ENCODE assay signal across 5 fruit fly cellular contexts in the genomic region with DNA sequence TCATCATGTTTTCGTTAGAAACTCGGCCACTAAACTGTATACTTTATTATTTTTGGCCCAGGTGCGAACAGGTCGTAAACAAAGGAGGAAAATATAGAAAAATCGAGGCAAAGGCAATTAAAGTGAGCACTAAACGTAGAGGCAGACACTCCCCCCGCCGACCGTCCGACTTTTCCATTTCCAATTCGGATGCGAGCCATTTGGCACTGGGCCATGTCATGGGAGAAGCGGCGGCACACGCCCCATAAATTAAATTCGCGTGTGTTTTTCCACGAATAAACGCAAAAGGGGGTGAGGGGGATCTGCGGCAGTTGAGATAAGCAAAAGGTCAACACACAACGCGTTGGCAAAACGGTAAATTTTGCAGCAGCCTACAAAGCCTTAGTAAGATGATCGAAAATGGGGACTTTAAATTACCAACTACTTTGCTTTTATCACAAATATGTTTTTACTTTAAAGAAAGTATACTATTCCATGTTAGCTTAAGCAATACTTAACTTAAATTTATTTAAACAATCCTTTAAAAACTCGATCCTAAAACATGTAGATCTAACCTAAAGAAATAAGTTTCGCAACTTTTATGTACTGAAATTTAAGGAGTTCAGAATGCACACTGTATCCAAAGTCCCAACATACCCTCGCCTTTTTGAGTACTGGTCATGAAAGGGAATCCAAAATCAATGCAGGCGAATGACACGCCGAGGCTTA.
TF ChIP-seq lines count a peak whose summit lies in the region.

No protein-coding gene starts in this region.

- TF ChIP-seq CTCF in whole organism, embryonic (GFP tag; optimal IDR thresholded peaks at IDR 0.05; lab: Kevin White, UChicago), result no peak

TF ChIP-seq in whole organism, 6 proteins besides CTCF, POLR2A, EP300 and RAD21:
- TF ChIP-seq CG8478 (optimal IDR thresholded peaks at IDR 0.05; lab: Kevin White, UChicago), result no peak
- TF ChIP-seq usp (GFP tag; optimal IDR thresholded peaks at IDR 0.05; lab: Kevin White, UChicago), result no peak
- peak; percentile 78 for TF ChIP-seq pan (optimal IDR thresholded peaks at IDR 0.05; lab: Kevin White, UChicago)
- TF ChIP-seq Dll (optimal IDR thresholded peaks at IDR 0.05; lab: Kevin White, UChicago), result no peak
- TF ChIP-seq EcR (GFP tag; optimal IDR thresholded peaks at IDR 0.05; lab: Kevin White, UChicago), result no peak
- no peak for TF ChIP-seq psq (optimal IDR thresholded peaks at IDR 0.05; lab: Kevin White, UChicago)

TF ChIP-seq in whole organism, embryonic, 481 proteins besides CTCF, POLR2A, EP300 and RAD21 (continues in another document):
- TF ChIP-seq CG10543 (GFP tag; optimal IDR thresholded peaks at IDR 0.05; lab: Kevin White, UChicago) (peak; percentile 18), CG5180 (GFP tag; optimal IDR thresholded peaks at IDR 0.05; lab: Kevin White, UChicago) (no peak), CG6175 (GFP tag; IDR thresholded peaks at IDR 0.05; lab: Robert Waterston, UW) (peak; percentile 58; the same call in 1 of the 3 replicates), Camta (GFP tag; optimal IDR thresholded peaks at IDR 0.05; lab: Kevin White, UChicago) (no peak), Med (GFP tag; lab: Kevin White, UChicago) (peak; percentile 69), Oaz (GFP tag; IDR thresholded peaks at IDR 0.05; lab: Robert Waterston, UW) (0 out of 2 replicates have a peak, but pooled peaks have one; percentile 23), CG8924 (tag; optimal IDR thresholded peaks at IDR 0.05; lab: Kevin White, UChicago) (no peak), CG15479 (GFP tag; optimal IDR thresholded peaks at IDR 0.05; lab: Kevin White, UChicago) (no peak), CG4328 (GFP tag; optimal IDR thresholded peaks at IDR 0.05; lab: Kevin White, UChicago) (peak; percentile 21), Gug (GFP tag; IDR thresholded peaks at IDR 0.05; lab: Robert Waterston, UW) (no peak), Rfx (GFP tag; IDR thresholded peaks at IDR 0.05; lab: Robert Waterston, UW) (no peak), Ets65A (GFP tag; lab: Kevin White, UChicago) (peak; percentile 39), CG17186 (GFP tag; optimal IDR thresholded peaks at IDR 0.05; lab: Kevin White, UChicago) (no peak), Myb (GFP tag; optimal IDR thresholded peaks at IDR 0.05; lab: Kevin White, UChicago) (no peak), sd (tag; optimal IDR thresholded peaks at IDR 0.05; lab: Kevin White, UChicago) (peak; percentile 8), ci (GFP tag; IDR thresholded peaks at IDR 0.05; lab: Robert Waterston, UW) (no peak), CG34422 (GFP tag; IDR thresholded peaks at IDR 0.05; lab: Robert Waterston, UW) (no peak), abd-A (tag; optimal IDR thresholded peaks at IDR 0.05; lab: Kevin White, UChicago) (peak; percentile 62), NFAT (GFP tag; IDR thresholded peaks at IDR 0.05; lab: Robert Waterston, UW) (peak; percentile 38; the same call in 1 of the 2 replicates), gro (GFP tag; optimal IDR thresholded peaks at IDR 0.05; lab: Kevin White, UChicago) (peak; percentile 62)

TF ChIP-seq in whole organism, prepupa, 60 proteins besides CTCF, POLR2A, EP300 and RAD21 (continues in another document):
- TF ChIP-seq CG32006 (GFP tag; optimal IDR thresholded peaks at IDR 0.05; lab: Kevin White, UChicago) (peak; percentile 46), lz (GFP tag; optimal IDR thresholded peaks at IDR 0.05; lab: Kevin White, UChicago) (peak; percentile 37), CG7368 (GFP tag; optimal IDR thresholded peaks at IDR 0.05; lab: Kevin White, UChicago) (no peak), achi (GFP tag; optimal IDR thresholded peaks at IDR 0.05; lab: Kevin White, UChicago) (no peak), CG8632 (GFP tag; optimal IDR thresholded peaks at IDR 0.05; lab: Kevin White, UChicago) (peak; percentile 37), Hr39 (GFP tag; optimal IDR thresholded peaks at IDR 0.05; lab: Kevin White, UChicago) (peak; percentile 73), spab (GFP tag; optimal IDR thresholded peaks at IDR 0.05; lab: Kevin White, UChicago) (no peak), ss (GFP tag; optimal IDR thresholded peaks at IDR 0.05; lab: Kevin White, UChicago) (no peak), Sox14 (GFP tag; optimal IDR thresholded peaks at IDR 0.05; lab: Kevin White, UChicago) (peak; percentile 24), svp (GFP tag; lab: Kevin White, UChicago) (no peak), CG11902 (GFP tag; optimal IDR thresholded peaks at IDR 0.05; lab: Kevin White, UChicago) (peak; percentile 56), CG11294 (GFP tag; IDR thresholded peaks at IDR 0.05; lab: Robert Waterston, UW) (no peak), CG3919 (GFP tag; optimal IDR thresholded peaks at IDR 0.05; lab: Kevin White, UChicago) (peak; percentile 32), CG4318 (GFP tag; optimal IDR thresholded peaks at IDR 0.05; lab: Kevin White, UChicago) (no peak), Met (GFP tag; optimal IDR thresholded peaks at IDR 0.05; lab: Kevin White, UChicago) (peak; percentile 73), CG6276 (GFP tag; optimal IDR thresholded peaks at IDR 0.05; lab: Kevin White, UChicago) (no peak), dac (GFP tag; optimal IDR thresholded peaks at IDR 0.05; lab: Kevin White, UChicago) (no peak), dsx (GFP tag; optimal IDR thresholded peaks at IDR 0.05; lab: Kevin White, UChicago; ENCODE audit: poor library complexity, severe bottlenecking) (no peak), Ets96B (tag; optimal IDR thresholded peaks at IDR 0.05; lab: Kevin White, UChicago) (peak; percentile 46), net (GFP tag; optimal IDR thresholded peaks at IDR 0.05; lab: Kevin White, UChicago) (no peak), Eip78C (GFP tag; lab: Kevin White, UChicago) (peak; percentile 53)

TF ChIP-seq in whole organism, pupa, 21 proteins besides CTCF, POLR2A, EP300 and RAD21:
- no peak for TF ChIP-seq CG8301 (tag; optimal IDR thresholded peaks at IDR 0.05; lab: Kevin White, UChicago)
- TF ChIP-seq Pif1A (GFP tag; optimal IDR thresholded peaks at IDR 0.05; lab: Kevin White, UChicago), result no peak
- no peak for TF ChIP-seq CG10348 (GFP tag; IDR thresholded peaks at IDR 0.05; lab: Robert Waterston, UW)
- TF ChIP-seq CG9948 (tag; optimal IDR thresholded peaks at IDR 0.05; lab: Kevin White, UChicago), result no peak
- TF ChIP-seq CG32121 (GFP tag; IDR thresholded peaks at IDR 0.05; lab: Robert Waterston, UW), result peak; percentile 75
- TF ChIP-seq CG4496 (GFP tag; IDR thresholded peaks at IDR 0.05; lab: Robert Waterston, UW), result no peak
- no peak for TF ChIP-seq CG15710 (tag; optimal IDR thresholded peaks at IDR 0.05; lab: Kevin White, UChicago)
- TF ChIP-seq Ets98B (GFP tag; IDR thresholded peaks at IDR 0.05; lab: Robert Waterston, UW), result no peak
- TF ChIP-seq Pif1B (GFP tag; optimal IDR thresholded peaks at IDR 0.05; lab: Kevin White, UChicago), result no peak
- no peak for TF ChIP-seq rn (GFP tag; IDR thresholded peaks at IDR 0.05; lab: Robert Waterston, UW)
- peak; percentile 18 for TF ChIP-seq CG8159 (tag; optimal IDR thresholded peaks at IDR 0.05; lab: Kevin White, UChicago)
- TF ChIP-seq CG34367 (tag; optimal IDR thresholded peaks at IDR 0.05; lab: Kevin White, UChicago), result no peak
- no peak for TF ChIP-seq gl (tag; optimal IDR thresholded peaks at IDR 0.05; lab: Kevin White, UChicago)
- no peak for TF ChIP-seq CG17806 (tag; optimal IDR thresholded peaks at IDR 0.05; lab: Kevin White, UChicago)
- no peak for TF ChIP-seq fd96Ca (GFP tag; IDR thresholded peaks at IDR 0.05; lab: Robert Waterston, UW)
- peak; percentile 8 for TF ChIP-seq CG14655 (GFP tag; optimal IDR thresholded peaks at IDR 0.05; lab: Kevin White, UChicago)

TF ChIP-seq in whole organism, wandering third instar larva, 38 proteins besides CTCF, POLR2A, EP300 and RAD21:
- TF ChIP-seq Mio (GFP tag; optimal IDR thresholded peaks at IDR 0.05; lab: Kevin White, UChicago), result no peak
- TF ChIP-seq rgr (GFP tag; optimal IDR thresholded peaks at IDR 0.05; lab: Kevin White, UChicago), result peak; percentile 34
- TF ChIP-seq h (GFP tag; optimal IDR thresholded peaks at IDR 0.05; lab: Kevin White, UChicago), result peak; percentile 17
- peak in 1 of 2 experiments; percentile 59 for TF ChIP-seq foxo (GFP tag; optimal IDR thresholded peaks at IDR 0.05; lab: Kevin White, UChicago)
- peak; percentile 58 for TF ChIP-seq woc (GFP tag; optimal IDR thresholded peaks at IDR 0.05; lab: Kevin White, UChicago)
- no peak for TF ChIP-seq CrebA (GFP tag; optimal IDR thresholded peaks at IDR 0.05; lab: Kevin White, UChicago; ENCODE audit: borderline replicate concordance)
- peak; percentile 55 for TF ChIP-seq fru (GFP tag; optimal IDR thresholded peaks at IDR 0.05; lab: Kevin White, UChicago)
